Fruit fly (Drosophila melanogaster): ENCODE measurements around the gene crp.

The crp gene

DNA sequence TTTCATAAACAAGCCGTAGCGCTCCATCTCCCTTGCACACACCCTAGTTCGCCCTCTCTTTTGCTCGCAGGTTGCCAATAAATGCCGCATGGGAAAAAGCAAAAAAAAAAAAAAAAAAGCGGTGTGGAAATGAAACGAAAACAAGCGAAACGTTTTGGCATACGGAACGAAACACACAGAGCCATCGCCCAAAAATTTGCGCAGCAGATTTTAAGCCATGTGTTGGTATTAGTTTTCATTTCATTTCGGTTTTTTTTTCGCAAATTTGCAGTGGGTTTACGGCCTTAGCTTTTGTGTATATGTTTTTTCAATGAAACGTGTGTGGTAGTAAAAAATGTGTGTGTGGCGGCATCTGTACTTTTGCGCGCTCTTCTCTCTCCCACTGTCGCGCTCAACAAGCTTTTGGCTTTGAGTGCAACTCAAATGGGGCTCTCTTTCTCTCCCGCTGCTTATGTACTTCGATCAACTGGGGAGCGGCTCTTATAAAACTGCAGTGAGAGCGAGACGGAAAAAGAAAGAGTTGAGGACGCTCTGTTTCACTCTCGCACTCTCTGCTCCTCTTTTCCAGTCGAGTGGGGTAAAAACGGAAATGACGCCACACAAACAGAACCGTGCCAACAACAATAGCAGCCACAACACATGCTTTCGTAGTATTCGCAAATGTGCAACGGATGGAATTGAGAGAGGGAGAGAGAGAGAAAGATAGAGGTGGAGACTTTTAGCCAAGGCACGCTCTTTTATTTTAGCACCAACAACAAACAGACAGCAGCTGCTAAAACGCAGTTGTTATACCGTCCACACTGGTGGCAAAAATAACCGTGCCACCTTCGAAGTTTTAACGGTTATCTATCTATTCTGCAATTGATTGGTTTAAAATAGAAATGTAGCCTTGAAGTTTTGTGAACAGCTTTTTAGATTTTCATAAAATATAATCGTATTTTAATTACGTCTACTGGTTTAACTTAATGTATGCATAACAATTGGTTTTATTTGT lies 2.9 kb downstream of the crp start (continued):
- TF ChIP-seq ttk (GFP tag; IDR thresholded peaks at IDR 0.05) (no peak), CG7372 (GFP tag; IDR thresholded peaks at IDR 0.05) (no peak), tx (GFP tag; optimal IDR thresholded peaks at IDR 0.05) (peak; percentile 31), sqz (GFP tag; optimal IDR thresholded peaks at IDR 0.05) (peak; percentile 93), cato (GFP tag; optimal IDR thresholded peaks at IDR 0.05; ENCODE audit: borderline replicate concordance) (no peak), Stat92E (GFP tag; optimal IDR thresholded peaks at IDR 0.05) (no peak), CG5953 (GFP tag; IDR thresholded peaks at IDR 0.05) (no peak), ac (GFP tag; optimal IDR thresholded peaks at IDR 0.05) (peak; percentile 9), Scr (GFP tag; IDR thresholded peaks at IDR 0.05; ENCODE audit: partially characterized antibody) (no peak), pfk (GFP tag; optimal IDR thresholded peaks at IDR 0.05) (peak; percentile 99), CG7357 (GFP tag; IDR thresholded peaks at IDR 0.05) (0 out of 3 replicates have a peak, but pooled peaks have one; percentile 16), zf30C (GFP tag; optimal IDR thresholded peaks at IDR 0.05) (no peak), chm (GFP tag; IDR thresholded peaks at IDR 0.05) (no peak), ab (GFP tag; optimal IDR thresholded peaks at IDR 0.05) (no peak), exex (tag; optimal IDR thresholded peaks at IDR 0.05) (peak; percentile 51), CG16815 (GFP tag; optimal IDR thresholded peaks at IDR 0.05) (no peak), jigr1 (GFP tag; IDR thresholded peaks at IDR 0.05) (no peak), gcm (GFP tag; optimal IDR thresholded peaks at IDR 0.05) (peak; percentile 2), Hmr (GFP tag; optimal IDR thresholded peaks at IDR 0.05) (peak; percentile 74), CG17359 (tag; optimal IDR thresholded peaks at IDR 0.05) (peak; percentile 54), CG4328 (GFP tag; optimal IDR thresholded peaks at IDR 0.05) (peak; percentile 25), CG17361 (GFP tag; IDR thresholded peaks at IDR 0.05) (no peak), CG13624 (GFP tag; optimal IDR thresholded peaks at IDR 0.05) (peak; percentile 76), Adf1 (GFP tag; IDR thresholded peaks at IDR 0.05) (no peak), Fer2 (tag; optimal IDR thresholded peaks at IDR 0.05) (no peak), CG34224 (GFP tag; IDR thresholded peaks at IDR 0.05; ENCODE audit: partially characterized antibody) (no peak), pzg (GFP tag; optimal IDR thresholded peaks at IDR 0.05) (no peak), CTCF (GFP tag; optimal IDR thresholded peaks at IDR 0.05) (no peak), CG17829 (tag; optimal IDR thresholded peaks at IDR 0.05) (no peak), sima (GFP tag; optimal IDR thresholded peaks at IDR 0.05) (no peak), Taf1 (GFP tag; IDR thresholded peaks at IDR 0.05) (no peak), Lhr (GFP tag; optimal IDR thresholded peaks at IDR 0.05) (no peak), slp2 (GFP tag; optimal IDR thresholded peaks at IDR 0.05) (peak; percentile 18), CG8290 (GFP tag; optimal IDR thresholded peaks at IDR 0.05) (no peak), CG8290 (tag; optimal IDR thresholded peaks at IDR 0.05) (peak in 1 of 2 experiments; percentile 66), CG32767 (GFP tag; IDR thresholded peaks at IDR 0.05) (no peak), CG2712 (tag; optimal IDR thresholded peaks at IDR 0.05) (peak; percentile 33), CG10366 (GFP tag; IDR thresholded peaks at IDR 0.05) (no peak), en (GFP tag; optimal IDR thresholded peaks at IDR 0.05) (no peak), slou (GFP tag; optimal IDR thresholded peaks at IDR 0.05) (no peak), tap (tag; optimal IDR thresholded peaks at IDR 0.05) (no peak), Sox102F (GFP tag; optimal IDR thresholded peaks at IDR 0.05) (peak; percentile 54), Awh (GFP tag; IDR thresholded peaks at IDR 0.05) (no peak), Antp (GFP tag; optimal IDR thresholded peaks at IDR 0.05) (peak; percentile 37), CG12391 (tag; optimal IDR thresholded peaks at IDR 0.05) (peak; percentile 56), danr (GFP tag; IDR thresholded peaks at IDR 0.05) (no peak), CG4282 (GFP tag; optimal IDR thresholded peaks at IDR 0.05) (peak; percentile 9), Hr3 (GFP tag; optimal IDR thresholded peaks at IDR 0.05) (no peak), Dip2 (GFP tag; IDR thresholded peaks at IDR 0.05) (no peak), pnt (GFP tag; optimal IDR thresholded peaks at IDR 0.05) (no peak)

Data from whole organism, embryonic.